Fruit fly (Drosophila melanogaster): ENCODE measurements around the gene Arfrp1.

Gene Arfrp1

DNA sequence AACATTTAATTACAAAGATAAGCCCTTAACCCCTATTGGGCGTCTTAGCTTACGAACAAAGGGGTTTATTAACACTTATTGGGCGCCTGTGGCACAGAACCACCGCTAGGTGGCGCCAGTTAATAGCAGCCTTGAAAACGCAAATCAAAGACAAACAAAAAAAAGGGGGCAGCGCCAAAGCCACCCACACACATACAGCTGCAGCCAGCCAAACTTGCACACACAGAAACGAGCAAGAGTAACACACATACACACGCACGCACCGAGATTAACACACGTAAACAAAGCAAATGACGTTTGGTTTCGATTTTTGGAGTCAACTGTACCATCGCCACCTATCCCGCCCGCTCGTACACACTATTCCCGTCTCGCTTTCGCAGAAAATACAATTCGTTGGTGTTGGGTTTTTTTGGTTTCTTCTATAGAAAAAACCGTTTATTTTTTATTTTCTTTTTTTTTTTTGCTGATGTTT, 45.3 kb downstream of the Arfrp1 start (continued):
- TF ChIP-seq lbe (GFP tag; optimal IDR thresholded peaks at IDR 0.05), result peak; percentile 70
- TF ChIP-seq CG6765 (GFP tag; optimal IDR thresholded peaks at IDR 0.05), result peak; percentile 1
- TF ChIP-seq sqz (GFP tag; optimal IDR thresholded peaks at IDR 0.05), result peak; percentile 83
- no peak for TF ChIP-seq H2.0 (GFP tag; IDR thresholded peaks at IDR 0.05)
- peak; percentile 32 for TF ChIP-seq CG7556 (GFP tag; optimal IDR thresholded peaks at IDR 0.05)
- no peak for TF ChIP-seq E2f1 (GFP tag; IDR thresholded peaks at IDR 0.05)
- TF ChIP-seq BEAF-32 (GFP tag; optimal IDR thresholded peaks at IDR 0.05), result peak; percentile 5
- no peak for TF ChIP-seq ara (GFP tag; IDR thresholded peaks at IDR 0.05)
- peak; percentile 55 for TF ChIP-seq Fer1 (GFP tag; optimal IDR thresholded peaks at IDR 0.05)
- no peak for TF ChIP-seq usp (GFP tag; optimal IDR thresholded peaks at IDR 0.05)
- peak; percentile 44 for TF ChIP-seq HmgD (GFP tag; optimal IDR thresholded peaks at IDR 0.05)
- TF ChIP-seq CG8765 (GFP tag; IDR thresholded peaks at IDR 0.05), result no peak
- peak; percentile 8 for TF ChIP-seq CG12155 (GFP tag; optimal IDR thresholded peaks at IDR 0.05)
- no peak for TF ChIP-seq CG4328 (GFP tag; optimal IDR thresholded peaks at IDR 0.05)
- no peak for TF ChIP-seq CG9817 (tag; optimal IDR thresholded peaks at IDR 0.05)
- no peak for TF ChIP-seq CG6254 (GFP tag; optimal IDR thresholded peaks at IDR 0.05)
- peak; percentile 19 to 20 for TF ChIP-seq bsh (GFP tag; optimal IDR thresholded peaks at IDR 0.05)
- no peak for TF ChIP-seq CG32767 (GFP tag; IDR thresholded peaks at IDR 0.05)
- TF ChIP-seq sr (GFP tag; IDR thresholded peaks at IDR 0.05), result peak; percentile 53; the same call in 1 of the 3 replicates
- TF ChIP-seq CG14965 (GFP tag; optimal IDR thresholded peaks at IDR 0.05; ENCODE audit: borderline replicate concordance), result no peak
- TF ChIP-seq Ets97D (GFP tag; optimal IDR thresholded peaks at IDR 0.05), result peak; percentile 15
- TF ChIP-seq CG9797 (GFP tag; optimal IDR thresholded peaks at IDR 0.05), result no peak
- peak; percentile 39 for TF ChIP-seq Xbp1 (GFP tag; optimal IDR thresholded peaks at IDR 0.05)
- no peak for TF ChIP-seq D19B (GFP tag; optimal IDR thresholded peaks at IDR 0.05)
- no peak for TF ChIP-seq CG1233 (GFP tag; optimal IDR thresholded peaks at IDR 0.05)
- TF ChIP-seq CG32772 (GFP tag; IDR thresholded peaks at IDR 0.05), result 0 out of 2 replicates have a peak, but pooled peaks have one; percentile 29
- no peak for TF ChIP-seq CG18764 (GFP tag; optimal IDR thresholded peaks at IDR 0.05)
- peak; percentile 42 for TF ChIP-seq lilli (GFP tag; optimal IDR thresholded peaks at IDR 0.05)
- no peak for TF ChIP-seq sna (GFP tag; IDR thresholded peaks at IDR 0.05; ENCODE audit: partially characterized antibody)
- no peak for TF ChIP-seq C15 (GFP tag; IDR thresholded peaks at IDR 0.05)
- no peak for TF ChIP-seq CG17385 (GFP tag; optimal IDR thresholded peaks at IDR 0.05)
- peak; percentile 41 for TF ChIP-seq ERR (GFP tag; optimal IDR thresholded peaks at IDR 0.05)
- TF ChIP-seq danr (GFP tag; IDR thresholded peaks at IDR 0.05), result no peak
- no peak for TF ChIP-seq fd64A (GFP tag; optimal IDR thresholded peaks at IDR 0.05)
- TF ChIP-seq CG10979 (tag; optimal IDR thresholded peaks at IDR 0.05), result peak; percentile 48
- TF ChIP-seq dan (GFP tag; IDR thresholded peaks at IDR 0.05), result no peak
- TF ChIP-seq lmd (GFP tag; IDR thresholded peaks at IDR 0.05), result no peak
- no peak for TF ChIP-seq Scr (GFP tag; IDR thresholded peaks at IDR 0.05; ENCODE audit: partially characterized antibody)
- peak; percentile 86 for TF ChIP-seq chn (GFP tag; optimal IDR thresholded peaks at IDR 0.05)
- TF ChIP-seq kni (GFP tag; optimal IDR thresholded peaks at IDR 0.05), result peak; percentile 76
- no peak for TF ChIP-seq repo (GFP tag; optimal IDR thresholded peaks at IDR 0.05)
- no peak for TF ChIP-seq CG16815 (GFP tag; optimal IDR thresholded peaks at IDR 0.05)
- TF ChIP-seq BtbVII (GFP tag; optimal IDR thresholded peaks at IDR 0.05), result peak; percentile 31
- TF ChIP-seq CG12659 (GFP tag; optimal IDR thresholded peaks at IDR 0.05), result peak; percentile 61
- TF ChIP-seq Mes4 (GFP tag; optimal IDR thresholded peaks at IDR 0.05), result no peak
- no peak for TF ChIP-seq dmrt11E (tag; optimal IDR thresholded peaks at IDR 0.05)
- TF ChIP-seq Kr (GFP tag; optimal IDR thresholded peaks at IDR 0.05), result no peak
- peak; percentile 59; the same call in 1 of the 2 replicates for TF ChIP-seq CG14014 (GFP tag; IDR thresholded peaks at IDR 0.05)
- peak; percentile 12 for TF ChIP-seq dm (GFP tag; optimal IDR thresholded peaks at IDR 0.05)
- no peak for TF ChIP-seq Tbp (GFP tag; optimal IDR thresholded peaks at IDR 0.05)
- TF ChIP-seq CG18262 (tag; optimal IDR thresholded peaks at IDR 0.05), result peak; percentile 11

All from whole organism, embryonic.